Fruit fly (Drosophila melanogaster): Measurements from ENCODE around the gene lectin-37Db.

dm6 chr2L:19402667-19403066 lies 16.2 kb upstream of the lectin-37Db start:
- TF ChIP-seq CG11617 (GFP tag; optimal IDR thresholded peaks at IDR 0.05) (no peak), cic (GFP tag; optimal IDR thresholded peaks at IDR 0.05) (no peak), CG14711 (tag; optimal IDR thresholded peaks at IDR 0.05) (no peak), Clk (GFP tag; optimal IDR thresholded peaks at IDR 0.05) (no peak), bab1 (GFP tag; optimal IDR thresholded peaks at IDR 0.05) (no peak), cnc (optimal IDR thresholded peaks at IDR 0.05) (no peak), CG5204 (GFP tag; optimal IDR thresholded peaks at IDR 0.05) (no peak), Mnt (GFP tag; optimal IDR thresholded peaks at IDR 0.05) (no peak), tj (GFP tag; optimal IDR thresholded peaks at IDR 0.05) (no peak), kay (GFP tag; ENCODE audit: borderline replicate concordance) (no peak), pad (GFP tag; optimal IDR thresholded peaks at IDR 0.05) (no peak), CG1620 (GFP tag; optimal IDR thresholded peaks at IDR 0.05) (no peak), CG33017 (tag; optimal IDR thresholded peaks at IDR 0.05) (no peak), CG7045 (GFP tag; optimal IDR thresholded peaks at IDR 0.05) (no peak)
